Worm (Caenorhabditis elegans) whole organism, young adult: ENCODE measurements around the gene sre-46.

Experiments used
- B0261.1 ChIP-seq: sonication (generic microtip); optimal IDR thresholded peaks from 2 replicates; lab custom pipeline; 2016; ENCODE audit warnings: mild to moderate bottlenecking, missing genetic modification characterization, moderate library complexity, missing compliant biosample characterization
- C06A6.2 ChIP-seq: fragments of 200-800 bp; sonication (Bioruptor generic); conservative IDR thresholded peaks from 2 replicates; pipeline ENCODE4 v1.3.6; 2022; ENCODE audit warnings: missing genetic modification characterization, missing compliant biosample characterization
- C17E4.6 ChIP-seq: fragments of 200-800 bp; sonication (Bioruptor generic); IDR thresholded peaks from 2 replicates; pipeline ENCODE4 v1.3.6; 2022; ENCODE audit warnings: missing genetic modification reagents, missing genetic modification characterization, missing compliant biosample characterization
- F49E8.2 ChIP-seq: sonication (generic microtip); optimal IDR thresholded peaks from 3 replicates; lab custom pipeline; 2017; ENCODE audit warnings: missing genetic modification characterization, mild to moderate bottlenecking, missing compliant biosample characterization, antibody characterized with exemption, moderate library complexity; ENCODE audit not compliant: insufficient read depth
- T07F8.4 ChIP-seq: sonication (generic microtip); optimal IDR thresholded peaks from 2 replicates; lab custom pipeline; 2016; ENCODE audit warnings: mild to moderate bottlenecking, missing genetic modification characterization, moderate library complexity, missing compliant biosample characterization
- Y53F4B.3 ChIP-seq: fragments of 200-800 bp; sonication (Bioruptor generic); IDR thresholded peaks from 2 replicates; pipeline ENCODE4 v1.3.6; 2022; ENCODE audit warnings: missing genetic modification reagents, missing genetic modification characterization, missing compliant biosample characterization
- Y53G8AR.9 ChIP-seq: fragments of 200-800 bp; sonication (Bioruptor generic); conservative IDR thresholded peaks from 2 replicates; pipeline ENCODE4 v1.3.6; 2022; ENCODE audit warnings: missing genetic modification reagents, missing genetic modification characterization, missing compliant biosample characterization
- Y56A3A.18 ChIP-seq: fragments of 200-800 bp; sonication (Bioruptor generic); IDR thresholded peaks from 2 replicates; pipeline ENCODE4 v1.3.6; 2022; ENCODE audit warnings: missing genetic modification reagents, missing genetic modification characterization, missing compliant biosample characterization
- athp-1 ChIP-seq: sonication (generic microtip); optimal IDR thresholded peaks from 2 replicates; lab custom pipeline; 2017; ENCODE audit warnings: mild to moderate bottlenecking, missing genetic modification characterization, missing compliant biosample characterization
- attf-3 ChIP-seq: fragments of 200-800 bp; sonication (Bioruptor generic); conservative IDR thresholded peaks from 2 replicates; pipeline ENCODE4 v1.3.6; 2022; ENCODE audit warnings: missing genetic modification reagents, missing genetic modification characterization, missing compliant biosample characterization
- attf-5 ChIP-seq: fragments of 200-800 bp; sonication (Bioruptor generic); optimal IDR thresholded peaks from 2 replicates; lab custom pipeline; 2018; ENCODE audit warnings: mild to moderate bottlenecking, missing genetic modification characterization, missing compliant biosample characterization
- bed-1 ChIP-seq: fragments of 200-800 bp; sonication (Bioruptor generic); IDR thresholded peaks from 2 replicates; pipeline ENCODE4 v1.3.6; 2022; ENCODE audit warnings: missing genetic modification reagents, missing genetic modification characterization, missing compliant biosample characterization
- cebp-1 ChIP-seq, 2 experiments: fragments of 200-800 bp in 1 of 2; sonication (Bioruptor generic) in 1 of 2; sonication (generic microtip) in 1 of 2; IDR thresholded peaks in 1 of 2; optimal IDR thresholded peaks in 1 of 2; 2 replicates each; pipeline versions ENCODE4 v1.3.6 to Lab custom; 2017 to 2022; ENCODE audit warnings: missing compliant biosample characterization in 2 of 2, missing genetic modification characterization in 2 of 2, mild to moderate bottlenecking in 1 of 2, missing genetic modification reagents in 1 of 2, moderate library complexity in 1 of 2
- ceh-40 ChIP-seq: fragments of 200-800 bp; sonication (Bioruptor generic); IDR thresholded peaks from 2 replicates; pipeline ENCODE4 v1.3.6; 2022; ENCODE audit warnings: missing genetic modification characterization, missing compliant biosample characterization
- ceh-91 ChIP-seq: fragments of 200-800 bp; sonication (Bioruptor generic); IDR thresholded peaks from 2 replicates; pipeline ENCODE4 v1.3.6; 2022; ENCODE audit warnings: missing genetic modification reagents, missing genetic modification characterization, missing compliant biosample characterization
- chd-7 ChIP-seq: sonication (generic microtip); optimal IDR thresholded peaks from 2 replicates; lab custom pipeline; 2016; ENCODE audit warnings: mild to moderate bottlenecking, missing genetic modification characterization, moderate library complexity, missing compliant biosample characterization
- dox-1 ChIP-seq: fragments of 200-800 bp; sonication (Bioruptor generic); IDR thresholded peaks from 2 replicates; pipeline ENCODE4 v1.3.6; 2022; ENCODE audit warnings: missing genetic modification reagents, missing genetic modification characterization, missing compliant biosample characterization
- dpff-1 ChIP-seq: sonication (generic microtip); optimal IDR thresholded peaks from 2 replicates; lab custom pipeline; 2017; ENCODE audit warnings: mild to moderate bottlenecking, missing genetic modification characterization, missing compliant biosample characterization
- efl-1 ChIP-seq: fragments of 150-350 bp; optimal IDR thresholded peaks from 2 replicates; lab custom pipeline; 2014; ENCODE audit warnings: missing biosample characterization, missing genetic modification reagents, missing genetic modification characterization
- ets-4 ChIP-seq: fragments of 200-800 bp; sonication (Bioruptor generic); optimal IDR thresholded peaks from 2 replicates; lab custom pipeline; 2018; ENCODE audit warnings: mild to moderate bottlenecking, missing genetic modification characterization, missing compliant biosample characterization
- hmg-1.2 ChIP-seq: fragments of 200-800 bp; sonication (Bioruptor generic); IDR thresholded peaks from 2 replicates; pipeline ENCODE4 v1.3.6; 2022; ENCODE audit warnings: missing genetic modification reagents, missing genetic modification characterization, missing compliant biosample characterization
- hmg-20 ChIP-seq: fragments of 200-800 bp; sonication (Bioruptor generic); IDR thresholded peaks from 2 replicates; pipeline ENCODE4 v1.3.6; 2022; ENCODE audit warnings: missing genetic modification reagents, missing genetic modification characterization, missing compliant biosample characterization
- lin-26 ChIP-seq: fragments of 200-800 bp; sonication (Bioruptor generic); IDR thresholded peaks from 2 replicates; pipeline ENCODE4 v1.3.6; 2022; ENCODE audit warnings: missing genetic modification reagents, missing genetic modification characterization, missing compliant biosample characterization
- lsl-1 ChIP-seq: fragments of 200-800 bp; sonication (Bioruptor generic); optimal IDR thresholded peaks from 2 replicates; lab custom pipeline; 2018; ENCODE audit warnings: mild to moderate bottlenecking, missing genetic modification characterization, moderate library complexity, missing compliant biosample characterization
- madf-10 ChIP-seq: sonication (generic microtip); optimal IDR thresholded peaks from 2 replicates; lab custom pipeline; 2016; ENCODE audit warnings: mild to moderate bottlenecking, missing genetic modification characterization, missing compliant biosample characterization
- madf-3 ChIP-seq: fragments of 200-800 bp; sonication (Bioruptor generic); IDR thresholded peaks from 2 replicates; pipeline ENCODE4 v1.3.6; 2022; ENCODE audit warnings: missing genetic modification reagents, missing genetic modification characterization, missing compliant biosample characterization
- mcd-1 ChIP-seq: fragments of 200-800 bp; sonication (Bioruptor generic); IDR thresholded peaks from 2 replicates; pipeline ENCODE4 v1.3.6; 2022; ENCODE audit warnings: missing genetic modification reagents, missing genetic modification characterization, missing compliant biosample characterization
- mes-4 ChIP-seq: sonication (generic microtip); optimal IDR thresholded peaks from 2 replicates; lab custom pipeline; 2016; ENCODE audit warnings: missing genotype, missing genetic modification characterization, missing compliant biosample characterization
- nfya-2 ChIP-seq: fragments of 200-800 bp; sonication (Bioruptor generic); IDR thresholded peaks from 2 replicates; pipeline ENCODE4 v1.3.6; 2022; ENCODE audit warnings: missing genetic modification reagents, missing genetic modification characterization, missing compliant biosample characterization
- nhr-179 ChIP-seq: sonication (generic microtip); optimal IDR thresholded peaks from 2 replicates; lab custom pipeline; 2016; ENCODE audit warnings: mild to moderate bottlenecking, missing genetic modification characterization, missing compliant biosample characterization
- nhr-27 ChIP-seq: fragments of 200-800 bp; sonication (Bioruptor generic); optimal IDR thresholded peaks from 2 replicates; lab custom pipeline; 2018; ENCODE audit warnings: mild to moderate bottlenecking, missing genetic modification characterization, moderate library complexity, missing compliant biosample characterization
- pbrm-1 ChIP-seq: fragments of 200-800 bp; sonication (Bioruptor generic); IDR thresholded peaks from 2 replicates; pipeline ENCODE4 v1.3.6; 2022; ENCODE audit warnings: missing genetic modification reagents, missing genetic modification characterization, missing compliant biosample characterization
- rec-8 ChIP-seq, 2 experiments: sonication (generic microtip); optimal IDR thresholded peaks; 2 replicates each; lab custom pipeline; 2016; ENCODE audit warnings: mild to moderate bottlenecking in 2 of 2, missing genetic modification characterization in 2 of 2, missing genetic modification reagents in 2 of 2, missing genotype in 2 of 2, missing biosample characterization in 1 of 2, missing compliant biosample characterization in 1 of 2, moderate library complexity in 1 of 2
- repo-1 ChIP-seq: sonication (generic microtip); optimal IDR thresholded peaks from 2 replicates; lab custom pipeline; 2017; ENCODE audit warnings: mild to moderate bottlenecking, missing genetic modification characterization, missing compliant biosample characterization
- rpc-1 ChIP-seq, 2 experiments: fragments of 150-350 bp in 1 of 2; sonication (generic microtip) in 1 of 2; optimal IDR thresholded peaks; 2 replicates each; lab custom pipeline; 2014 to 2018; ENCODE audit warnings: missing biosample characterization in 1 of 2, missing genetic modification characterization in 1 of 2, missing genetic modification reagents in 1 of 2, missing genotype in 1 of 2
- snpc-1.3 ChIP-seq: sonication (generic microtip); optimal IDR thresholded peaks from 2 replicates; lab custom pipeline; 2017; ENCODE audit warnings: missing genetic modification characterization, mild to moderate bottlenecking, missing compliant biosample characterization, antibody characterized with exemption, moderate library complexity, missing genotype, missing genetic modification reagents; ENCODE audit not compliant: insufficient read depth
- snpc-4 ChIP-seq, 5 experiments: fragments of 150-350 bp in 1 of 5; sonication (generic microtip) in 4 of 5; optimal IDR thresholded peaks; 2 replicates each; lab custom pipeline; 2014 to 2018; ENCODE audit warnings: missing genetic modification characterization in 5 of 5, missing biosample characterization in 3 of 5, antibody characterized with exemption in 2 of 5, mild to moderate bottlenecking in 2 of 5, missing compliant biosample characterization in 2 of 5, missing genotype in 2 of 5, moderate library complexity in 2 of 5, missing genetic modification reagents in 1 of 5
- tbp1 ChIP-seq: fragments of 200-800 bp; sonication (Bioruptor generic); optimal IDR thresholded peaks from 2 replicates; lab custom pipeline; 2018; ENCODE audit warnings: mild to moderate bottlenecking, missing genetic modification characterization, missing compliant biosample characterization
- tlf-1 ChIP-seq: fragments of 200-800 bp; sonication (Bioruptor generic); optimal IDR thresholded peaks from 2 replicates; lab custom pipeline; 2018; ENCODE audit warnings: mild to moderate bottlenecking, missing genetic modification characterization, missing compliant biosample characterization
- zfh-2 ChIP-seq: fragments of 200-800 bp; sonication (Bioruptor generic); conservative IDR thresholded peaks from 2 replicates; pipeline ENCODE4 v1.3.6; 2022; ENCODE audit warnings: missing genetic modification reagents, missing genetic modification characterization, missing compliant biosample characterization
- zim-3 ChIP-seq: sonication (generic microtip); optimal IDR thresholded peaks from 2 replicates; lab custom pipeline; 2017; ENCODE audit warnings: mild to moderate bottlenecking, missing genetic modification characterization, moderate library complexity, missing compliant biosample characterization
- ztf-25 ChIP-seq: fragments of 200-800 bp; sonication (Bioruptor generic); IDR thresholded peaks from 2 replicates; pipeline ENCODE4 v1.3.6; 2022; ENCODE audit warnings: missing genetic modification reagents, missing genetic modification characterization, missing compliant biosample characterization

Gene sre-46

ce11 chrII:13722763-13723162, 1.6 kb upstream of the sre-46 start, which contains the start of gene Y54G9A.5 (continued):
- TF ChIP-seq chd-7 (tag; lab: Kevin White, UChicago) (no peak), athp-1 (no peak), C17E4.6 (GFP tag; lab: Robert Waterston, UW) (no peak), ceh-91 (GFP tag; lab: Robert Waterston, UW) (peak; percentile 73), ztf-25 (0 out of 2 replicates have a peak, but pooled peaks have one; percentile 46), hmg-20 (no peak), rec-8 (tag; optimal IDR thresholded peaks at IDR 0.05; lab: Kevin White, UChicago) (no peak), hmg-1.2 (GFP tag; lab: Robert Waterston, UW) (peak; percentile 31; the same call in 1 of the 2 replicates), ceh-40 (GFP tag; lab: Robert Waterston, UW) (no peak)

DNA sequence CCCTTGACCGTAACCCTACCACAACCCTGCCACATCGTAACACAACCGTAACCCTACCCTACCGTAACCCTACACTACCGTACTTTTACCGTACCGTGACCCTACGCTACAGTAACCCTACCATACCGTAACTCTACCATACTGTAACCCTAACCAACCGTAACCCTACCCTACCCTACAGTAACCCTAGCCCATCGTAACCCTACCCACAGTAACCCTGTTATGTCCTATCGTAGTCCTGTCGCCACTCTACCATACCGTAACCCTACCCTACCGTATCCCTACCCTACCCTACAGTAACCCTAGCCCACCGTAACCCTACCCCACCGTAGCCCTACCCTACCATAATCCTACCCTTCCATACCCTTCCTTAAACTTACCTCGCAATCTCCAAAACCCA, 468 bp downstream of the sre-46 start:
- TF ChIP-seq T07F8.4 (no peak), tlf-1 (GFP tag; lab: Kevin White, UChicago) (no peak), rpc-1 (optimal IDR thresholded peaks at IDR 0.05; lab: Kevin White, UChicago) (no peak), rpc-1 (tag; optimal IDR thresholded peaks at IDR 0.05; lab: Kevin White, UChicago) (no peak), tbp1 (GFP tag; lab: Kevin White, UChicago) (no peak), snpc-1.3 (tag; lab: Kevin White, UChicago) (no peak), repo-1 (tag; lab: Kevin White, UChicago) (no peak), nhr-179 (tag; lab: Kevin White, UChicago) (no peak), ceh-91 (GFP tag; lab: Robert Waterston, UW) (no peak), cebp-1 (GFP tag; IDR thresholded peaks at IDR 0.05; lab: Robert Waterston, UW) (no peak), cebp-1 (tag; optimal IDR thresholded peaks at IDR 0.05; lab: Kevin White, UChicago) (no peak), nhr-27 (tag; lab: Kevin White, UChicago) (no peak), C06A6.2 (no peak), B0261.1 (tag; lab: Kevin White, UChicago) (no peak), pbrm-1 (no peak), mes-4 (no peak), attf-3 (GFP tag; lab: Robert Waterston, UW) (no peak), lin-26 (GFP tag; lab: Robert Waterston, UW) (no peak), snpc-4 (GFP tag; optimal IDR thresholded peaks at IDR 0.05; lab: Kevin White, UChicago) (no peak), snpc-4 (tag; optimal IDR thresholded peaks at IDR 0.05; lab: Kevin White, UChicago) (no peak), Y53G8AR.9 (GFP tag; lab: Robert Waterston, UW) (no peak), nfya-2 (GFP tag; lab: Robert Waterston, UW) (no peak), attf-5 (GFP tag; lab: Kevin White, UChicago) (no peak)

ce11 chrII:13717393-13718367, 3.4 kb downstream of the sre-46 start:
- TF ChIP-seq efl-1 (GFP tag; lab: Kevin White, UChicago) (peak; percentile 50), bed-1 (GFP tag; lab: Robert Waterston, UW) (no peak), Y56A3A.18 (GFP tag; lab: Robert Waterston, UW) (no peak), lsl-1 (peak; percentile 60), attf-3 (GFP tag; lab: Robert Waterston, UW) (no peak), mcd-1 (GFP tag; lab: Robert Waterston, UW) (peak; percentile 39), F49E8.2 (tag; lab: Kevin White, UChicago) (no peak), dox-1 (0 out of 2 replicates have a peak, but pooled peaks have one; percentile 39), ceh-91 (GFP tag; lab: Robert Waterston, UW) (no peak), Y53F4B.3 (GFP tag; lab: Robert Waterston, UW) (no peak), zfh-2 (GFP tag; lab: Robert Waterston, UW) (peak; percentile 30; the same call in 1 of the 2 replicates), madf-3 (GFP tag; lab: Robert Waterston, UW) (0 out of 2 replicates have a peak, but pooled peaks have one; percentile 22), dpff-1 (tag; lab: Kevin White, UChicago) (no peak), tbp1 (GFP tag; lab: Kevin White, UChicago) (peak; percentile 60), rec-8 (tag; optimal IDR thresholded peaks at IDR 0.05; lab: Kevin White, UChicago) (no peak), madf-10 (no peak), zim-3 (no peak), ets-4 (GFP tag; lab: Kevin White, UChicago) (no peak)
